Worm (Caenorhabditis elegans) whole organism, mixed stage, embryonic: ENCODE results near the gene srw-62.

Source experiments
- bed-3 ChIP-seq: fragments of 200-800 bp; sonication (Bioruptor generic); optimal IDR thresholded peaks from 3 replicates; lab custom pipeline; 2018; ENCODE audit warnings: mild to moderate bottlenecking, missing genetic modification characterization, moderate library complexity, missing compliant biosample characterization
- blmp-1 ChIP-seq: fragments of 150-350 bp; optimal IDR thresholded peaks from 2 replicates; lab custom pipeline; 2014; ENCODE audit warnings: missing biosample characterization, missing genetic modification characterization
- ceh-39 ChIP-seq: fragments of 150-350 bp; optimal IDR thresholded peaks from 2 replicates; lab custom pipeline; 2014; ENCODE audit warnings: missing biosample characterization, missing genetic modification characterization
- ceh-43 ChIP-seq: fragments of 200-800 bp; sonication (Bioruptor generic); optimal IDR thresholded peaks from 2 replicates; lab custom pipeline; 2018; ENCODE audit warnings: mild to moderate bottlenecking, missing genetic modification characterization, moderate library complexity, missing compliant biosample characterization
- ceh-83 ChIP-seq: fragments of 200-800 bp; sonication (Bioruptor generic); optimal IDR thresholded peaks from 2 replicates; lab custom pipeline; 2018; ENCODE audit warnings: mild to moderate bottlenecking, missing genetic modification characterization, missing compliant biosample characterization
- ces-1 ChIP-seq: fragments of 150-350 bp; optimal IDR thresholded peaks from 2 replicates; lab custom pipeline; 2014; ENCODE audit warnings: missing biosample characterization, missing genetic modification reagents, missing genetic modification characterization
- cnd-1 ChIP-seq: fragments of 200-800 bp; sonication (Bioruptor generic); optimal IDR thresholded peaks from 2 replicates; lab custom pipeline; 2018; ENCODE audit warnings: mild to moderate bottlenecking, missing genetic modification characterization, missing compliant biosample characterization
- elt-1 ChIP-seq: sonication (generic microtip); optimal IDR thresholded peaks from 2 replicates; lab custom pipeline; 2017; ENCODE audit warnings: missing genetic modification characterization, mild to moderate bottlenecking, missing compliant biosample characterization, antibody characterized with exemption, moderate library complexity, borderline replicate concordance; ENCODE audit not compliant: insufficient read depth
- elt-3 ChIP-seq: fragments of 150-350 bp; optimal IDR thresholded peaks from 2 replicates; lab custom pipeline; 2014; ENCODE audit warnings: missing biosample characterization, missing genetic modification characterization
- flh-1 ChIP-seq: fragments of 200-800 bp; sonication (Bioruptor generic); optimal IDR thresholded peaks from 2 replicates; lab custom pipeline; 2018; ENCODE audit warnings: mild to moderate bottlenecking, missing genetic modification characterization, moderate library complexity, missing compliant biosample characterization
- ham-2 ChIP-seq: fragments of 200-800 bp; sonication (Bioruptor generic); optimal IDR thresholded peaks from 2 replicates; lab custom pipeline; 2018; ENCODE audit warnings: mild to moderate bottlenecking, missing genetic modification characterization, missing compliant biosample characterization
- lin-13 ChIP-seq: fragments of 150-350 bp; optimal IDR thresholded peaks from 2 replicates; lab custom pipeline; 2014; ENCODE audit warnings: missing biosample characterization, missing genetic modification characterization
- lin-32 ChIP-seq: fragments of 200-800 bp; sonication (Bioruptor generic); optimal IDR thresholded peaks from 2 replicates; lab custom pipeline; 2018; ENCODE audit warnings: mild to moderate bottlenecking, missing genetic modification characterization, missing compliant biosample characterization
- lsy-2 ChIP-seq: fragments of 150-350 bp; optimal IDR thresholded peaks from 2 replicates; lab custom pipeline; 2014; ENCODE audit warnings: missing biosample characterization, missing genetic modification characterization
- mab-5 ChIP-seq: fragments of 150-350 bp; optimal IDR thresholded peaks from 2 replicates; lab custom pipeline; 2014; ENCODE audit warnings: missing biosample characterization, missing genetic modification characterization
- mep-1 ChIP-seq: fragments of 150-350 bp; optimal IDR thresholded peaks from 2 replicates; lab custom pipeline; 2017; ENCODE audit warnings: missing biosample characterization, missing genetic modification reagents, missing genetic modification characterization, inconsistent platforms
- mls-2 ChIP-seq: sonication (generic microtip); optimal IDR thresholded peaks from 2 replicates; lab custom pipeline; 2016; ENCODE audit warnings: mild to moderate bottlenecking, missing genetic modification characterization, moderate library complexity, missing compliant biosample characterization
- nhr-12 ChIP-seq: fragments of 150-350 bp; optimal IDR thresholded peaks from 2 replicates; lab custom pipeline; 2014; ENCODE audit warnings: missing biosample characterization, missing genetic modification characterization
- nhr-2 ChIP-seq: fragments of 150-350 bp; optimal IDR thresholded peaks from 2 replicates; lab custom pipeline; 2014; ENCODE audit warnings: missing biosample characterization, missing genetic modification characterization
- nhr-237 ChIP-seq: fragments of 150-350 bp; optimal IDR thresholded peaks from 2 replicates; lab custom pipeline; 2014; ENCODE audit warnings: missing biosample characterization, missing genetic modification characterization
- pha-4 ChIP-seq: fragments of 150-350 bp; optimal IDR thresholded peaks from 2 replicates; lab custom pipeline; 2018; ENCODE audit warnings: missing biosample characterization, missing genetic modification reagents, missing genetic modification characterization
- sem-2 ChIP-seq: fragments of 200-800 bp; sonication (Bioruptor generic); optimal IDR thresholded peaks from 2 replicates; lab custom pipeline; 2018; ENCODE audit warnings: mild to moderate bottlenecking, missing genetic modification characterization, missing compliant biosample characterization
- snpc-4 ChIP-seq: fragments of 150-350 bp; optimal IDR thresholded peaks from 2 replicates; lab custom pipeline; 2014; ENCODE audit warnings: missing biosample characterization, missing genetic modification characterization
- sptf-1 ChIP-seq: sonication (generic microtip); optimal IDR thresholded peaks from 2 replicates; lab custom pipeline; 2017; ENCODE audit warnings: mild to moderate bottlenecking, missing genetic modification characterization, moderate library complexity, missing compliant biosample characterization
- tbx-8 ChIP-seq: fragments of 200-800 bp; sonication (Bioruptor generic); optimal IDR thresholded peaks from 2 replicates; lab custom pipeline; 2018; ENCODE audit warnings: mild to moderate bottlenecking, missing genetic modification characterization, moderate library complexity, missing compliant biosample characterization
- unc-120 ChIP-seq: sonication (generic microtip); optimal IDR thresholded peaks from 2 replicates; lab custom pipeline; 2017; ENCODE audit warnings: missing genetic modification characterization, missing compliant biosample characterization; ENCODE audit not compliant: poor library complexity, severe bottlenecking
- unc-39 ChIP-seq: fragments of 150-350 bp; optimal IDR thresholded peaks from 2 replicates; lab custom pipeline; 2014; ENCODE audit warnings: missing biosample characterization, missing genetic modification characterization
- zip-8 ChIP-seq: fragments of 150-350 bp; optimal IDR thresholded peaks from 2 replicates; lab custom pipeline; 2014; ENCODE audit warnings: missing biosample characterization, missing genetic modification characterization
- ztf-11 ChIP-seq: fragments of 150-350 bp; optimal IDR thresholded peaks from 2 replicates; lab custom pipeline; 2014; ENCODE audit warnings: missing biosample characterization, missing genetic modification characterization

Gene srw-62

ce11 chrII:7825107-7825506 lies at the start of gene srw-62:
TSS of gene srw-62 (plus strand) at chrII:7825407.
- TF ChIP-seq snpc-4: no peak
- no peak for TF ChIP-seq cnd-1 (tag; lab: Kevin White, UChicago)
- TF ChIP-seq mab-5 (tag; lab: Kevin White, UChicago): no peak
- TF ChIP-seq unc-39 (tag; lab: Kevin White, UChicago): no peak
- TF ChIP-seq ham-2 (GFP tag; lab: Kevin White, UChicago): no peak
- no peak for TF ChIP-seq mls-2 (tag; lab: Kevin White, UChicago)
- no peak for TF ChIP-seq ceh-39
- no peak for TF ChIP-seq pha-4 (tag; lab: Kevin White, UChicago)
- no peak for TF ChIP-seq unc-120 (tag; lab: Kevin White, UChicago)
- no peak for TF ChIP-seq ceh-83
- TF ChIP-seq lin-13 (tag; lab: Kevin White, UChicago): no peak
- no peak for TF ChIP-seq blmp-1
- TF ChIP-seq ces-1 (GFP tag; lab: Kevin White, UChicago): no peak
- no peak for TF ChIP-seq sptf-1 (tag; lab: Kevin White, UChicago)
- TF ChIP-seq bed-3: no peak
- TF ChIP-seq flh-1 (GFP tag; lab: Kevin White, UChicago): no peak
- no peak for TF ChIP-seq sem-2 (GFP tag; lab: Kevin White, UChicago)
- TF ChIP-seq ceh-43 (GFP tag; lab: Kevin White, UChicago): no peak
- TF ChIP-seq ztf-11 (tag; lab: Kevin White, UChicago): no peak

- TF ChIP-seq ceh-39: no peak
- peak; percentile 63 for TF ChIP-seq elt-1 (tag; lab: Kevin White, UChicago)
Measured at ce11 chrII:7776232-7776631, 49.0 kb upstream of the srw-62 start.

ce11 chrII:7776715-7777114 lies 48.5 kb upstream of the srw-62 start:
- TF ChIP-seq ceh-83: no peak
- TF ChIP-seq lsy-2 (tag; lab: Kevin White, UChicago): no peak
- TF ChIP-seq sem-2 (GFP tag; lab: Kevin White, UChicago): no peak
- TF ChIP-seq bed-3: no peak
- TF ChIP-seq sptf-1 (tag; lab: Kevin White, UChicago): no peak
- TF ChIP-seq lin-32 (GFP tag; lab: Kevin White, UChicago): no peak
- TF ChIP-seq elt-1 (tag; lab: Kevin White, UChicago): peak; percentile 13
- TF ChIP-seq tbx-8 (GFP tag; lab: Kevin White, UChicago): no peak
- no peak for TF ChIP-seq ceh-43 (GFP tag; lab: Kevin White, UChicago)
- no peak for TF ChIP-seq lin-13 (tag; lab: Kevin White, UChicago)
- TF ChIP-seq mls-2 (tag; lab: Kevin White, UChicago): no peak
- TF ChIP-seq nhr-237 (tag; lab: Kevin White, UChicago): no peak
- TF ChIP-seq nhr-12: no peak
- TF ChIP-seq elt-3 (tag; lab: Kevin White, UChicago): peak; percentile 39
- no peak for TF ChIP-seq ces-1 (GFP tag; lab: Kevin White, UChicago)

DNA sequence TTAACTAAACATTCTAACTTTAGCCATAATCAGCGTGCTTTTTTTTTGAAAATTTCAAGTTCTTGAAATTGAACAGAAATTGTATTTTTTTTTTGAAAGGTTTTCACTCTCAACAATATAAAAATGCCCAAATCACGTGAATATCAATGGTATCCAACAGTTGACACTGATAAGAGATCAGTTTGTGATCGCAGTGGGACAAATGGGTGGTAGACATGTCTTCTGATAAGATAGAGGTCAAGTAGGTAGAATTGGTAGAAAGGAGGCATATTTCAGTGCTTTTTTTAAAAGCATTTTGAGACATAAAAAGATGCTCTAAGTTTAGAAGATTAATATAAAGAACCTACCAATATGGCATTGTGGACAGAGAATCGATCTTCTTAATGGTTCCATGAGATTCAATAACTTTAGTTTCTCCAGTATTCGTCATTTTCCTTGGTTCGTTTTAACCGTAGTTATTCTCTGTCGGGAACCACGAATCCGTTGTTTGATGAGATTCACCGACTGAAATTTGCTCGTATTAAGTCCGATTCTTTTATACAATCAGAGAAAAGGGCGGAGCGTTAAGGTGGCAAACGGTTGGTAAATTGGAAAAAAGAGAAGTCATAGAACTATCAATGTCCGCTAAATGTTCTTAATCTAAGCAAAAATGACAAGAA lies 47.8 kb upstream of the srw-62 start, which contains the start of gene mthf-1:
Gene mthf-1 (minus strand): TSS at position 504 of the 659 bp plus-strand sequence.
- no peak for TF ChIP-seq unc-120 (tag; lab: Kevin White, UChicago)
- TF ChIP-seq zip-8 (tag; lab: Kevin White, UChicago): no peak
- no peak for TF ChIP-seq cnd-1 (tag; lab: Kevin White, UChicago)
- TF ChIP-seq elt-1 (tag; lab: Kevin White, UChicago): peak; percentile 7

DNA sequence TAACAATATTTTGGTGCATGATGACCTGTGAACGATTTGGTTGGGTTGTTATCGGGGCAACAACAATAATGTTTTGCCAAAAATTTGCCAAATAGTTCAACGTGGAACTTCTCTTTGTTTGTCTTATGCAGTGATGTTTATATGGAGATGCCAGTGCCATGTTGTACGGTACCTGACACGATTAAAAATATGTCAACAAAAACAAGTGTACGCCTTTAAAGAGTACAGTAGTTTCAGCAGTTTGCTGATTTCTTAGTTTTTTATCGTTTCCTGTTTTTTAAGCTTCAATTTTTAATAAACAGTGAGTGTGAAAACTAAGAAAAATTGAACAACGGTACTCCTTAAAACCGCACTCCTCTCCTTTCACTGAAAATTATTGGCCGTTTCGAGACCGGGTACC lies 46.9 kb upstream of the srw-62 start:
- TF ChIP-seq nhr-12: no peak
- no peak for TF ChIP-seq mep-1 (tag; lab: Kevin White, UChicago)
- no peak for TF ChIP-seq sptf-1 (tag; lab: Kevin White, UChicago)
- TF ChIP-seq ceh-43 (GFP tag; lab: Kevin White, UChicago): no peak
- TF ChIP-seq nhr-2: no peak
- no peak for TF ChIP-seq snpc-4
- no peak for TF ChIP-seq ceh-83
